Worm (Caenorhabditis elegans) whole organism, late embryonic: Measurements from ENCODE around the gene C27H5.2.
A peak's percentile ranks its signal among the peaks of the same experiment; 100 is the strongest.

Experiments
- C38D4.7 ChIP-seq: fragments of 200-800 bp; sonication (Bioruptor generic); optimal IDR thresholded peaks from 2 replicates; lab custom pipeline; 2018; ENCODE audit warnings: mild to moderate bottlenecking, missing genetic modification characterization, moderate library complexity, missing compliant biosample characterization
- F13H6.1 ChIP-seq: sonication (generic microtip); optimal IDR thresholded peaks from 2 replicates; lab custom pipeline; 2016; ENCODE audit warnings: missing genetic modification characterization, missing compliant biosample characterization
- K09A11.1 ChIP-seq: sonication (generic microtip); optimal IDR thresholded peaks from 2 replicates; lab custom pipeline; 2017; ENCODE audit warnings: antibody characterized with exemption, mild to moderate bottlenecking, missing genetic modification characterization, missing compliant biosample characterization; ENCODE audit not compliant: insufficient read depth
- ceh-19 ChIP-seq: fragments of 200-800 bp; sonication (Bioruptor generic); optimal IDR thresholded peaks from 2 replicates; lab custom pipeline; 2018; ENCODE audit warnings: mild to moderate bottlenecking, missing genetic modification characterization, missing compliant biosample characterization
- ceh-22 ChIP-seq: sonication (generic microtip); optimal IDR thresholded peaks from 2 replicates; lab custom pipeline; 2017; ENCODE audit warnings: missing biosample characterization, missing genetic modification characterization
- ceh-31 ChIP-seq: sonication (generic microtip); optimal IDR thresholded peaks from 2 replicates; lab custom pipeline; 2016; ENCODE audit warnings: missing genetic modification characterization, missing compliant biosample characterization
- ceh-34 ChIP-seq: sonication (generic microtip); optimal IDR thresholded peaks from 2 replicates; lab custom pipeline; 2016; ENCODE audit warnings: mild to moderate bottlenecking, missing genetic modification characterization, missing compliant biosample characterization
- ceh-6 ChIP-seq: fragments of 200-800 bp; sonication (Bioruptor generic); optimal IDR thresholded peaks from 2 replicates; lab custom pipeline; 2018; ENCODE audit warnings: mild to moderate bottlenecking, missing genetic modification characterization, missing compliant biosample characterization
- ceh-9 ChIP-seq: sonication (generic microtip); optimal IDR thresholded peaks from 2 replicates; lab custom pipeline; 2016; ENCODE audit warnings: mild to moderate bottlenecking, missing genetic modification characterization, inconsistent platforms, missing compliant biosample characterization
- dve-1 ChIP-seq: sonication (generic microtip); optimal IDR thresholded peaks from 2 replicates; lab custom pipeline; 2017; ENCODE audit warnings: antibody characterized with exemption, mild to moderate bottlenecking, missing genetic modification characterization, missing compliant biosample characterization
- elt-2 ChIP-seq: sonication (generic microtip); optimal IDR thresholded peaks from 2 replicates; lab custom pipeline; 2016; ENCODE audit warnings: missing genetic modification reagents, missing genetic modification characterization, missing compliant biosample characterization
- eyg-1 ChIP-seq: sonication (generic microtip); optimal IDR thresholded peaks from 2 replicates; lab custom pipeline; 2016; ENCODE audit warnings: missing genotype, missing genetic modification characterization, missing compliant biosample characterization
- fax-1 ChIP-seq: sonication (generic microtip); optimal IDR thresholded peaks from 2 replicates; lab custom pipeline; 2016; ENCODE audit warnings: missing genotype, missing genetic modification characterization, missing compliant biosample characterization
- gmeb-2 ChIP-seq: sonication (generic microtip); optimal IDR thresholded peaks from 2 replicates; lab custom pipeline; 2016; ENCODE audit warnings: missing genetic modification characterization, inconsistent platforms, missing compliant biosample characterization
- hlh-13 ChIP-seq: fragments of 200-800 bp; sonication (Bioruptor generic); optimal IDR thresholded peaks from 2 replicates; lab custom pipeline; 2018; ENCODE audit warnings: mild to moderate bottlenecking, missing genetic modification characterization, missing compliant biosample characterization
- hlh-30 ChIP-seq: sonication (generic microtip); optimal IDR thresholded peaks from 2 replicates; lab custom pipeline; 2017; ENCODE audit warnings: antibody characterized with exemption, missing genetic modification characterization, missing compliant biosample characterization; ENCODE audit not compliant: insufficient read depth
- hlh-6 ChIP-seq: sonication (generic microtip); optimal IDR thresholded peaks from 2 replicates; lab custom pipeline; 2016; ENCODE audit warnings: missing genotype, missing genetic modification characterization, missing compliant biosample characterization
- madf-2 ChIP-seq: sonication (generic microtip); optimal IDR thresholded peaks from 2 replicates; lab custom pipeline; 2017; ENCODE audit warnings: missing genetic modification characterization, missing compliant biosample characterization
- mec-3 ChIP-seq: sonication (generic microtip); optimal IDR thresholded peaks from 2 replicates; lab custom pipeline; 2016; ENCODE audit warnings: borderline replicate concordance, missing genetic modification characterization, missing compliant biosample characterization
- nfya-1 ChIP-seq: sonication (generic microtip); optimal IDR thresholded peaks from 2 replicates; lab custom pipeline; 2017; ENCODE audit warnings: missing genetic modification characterization, mild to moderate bottlenecking, missing compliant biosample characterization, antibody characterized with exemption, moderate library complexity
- nhr-11 ChIP-seq: fragments of 150-350 bp; optimal IDR thresholded peaks from 2 replicates; lab custom pipeline; 2014; ENCODE audit warnings: missing biosample characterization, missing genetic modification characterization
- odd-2 ChIP-seq: sonication (generic microtip); optimal IDR thresholded peaks from 2 replicates; lab custom pipeline; 2017; ENCODE audit warnings: antibody characterized with exemption, mild to moderate bottlenecking, missing genetic modification characterization, missing compliant biosample characterization
- pat-9 ChIP-seq: fragments of 200-800 bp; sonication (Bioruptor generic); optimal IDR thresholded peaks from 2 replicates; lab custom pipeline; 2018; ENCODE audit warnings: mild to moderate bottlenecking, missing genetic modification characterization, moderate library complexity, missing compliant biosample characterization
- pax-1 ChIP-seq: fragments of 150-350 bp; optimal IDR thresholded peaks from 2 replicates; lab custom pipeline; 2014; ENCODE audit warnings: missing biosample characterization, missing genetic modification characterization
- pqm-1 ChIP-seq: sonication (generic microtip); optimal IDR thresholded peaks from 2 replicates; lab custom pipeline; 2016; ENCODE audit warnings: missing genetic modification characterization, missing compliant biosample characterization
- rnt-1 ChIP-seq: sonication (generic microtip); optimal IDR thresholded peaks from 2 replicates; lab custom pipeline; 2016; ENCODE audit warnings: missing genetic modification characterization, missing compliant biosample characterization
- tbx-2 ChIP-seq: sonication (generic microtip); optimal IDR thresholded peaks from 2 replicates; lab custom pipeline; 2016; ENCODE audit warnings: missing genetic modification characterization, missing compliant biosample characterization
- tbx-7 ChIP-seq: sonication (generic microtip); optimal IDR thresholded peaks from 2 replicates; lab custom pipeline; 2016; ENCODE audit warnings: missing genotype, missing genetic modification characterization, missing compliant biosample characterization
- unc-3 ChIP-seq, 2 experiments: fragments of 200-800 bp in 1 of 2; sonication (Bioruptor generic) in 1 of 2; sonication (generic microtip) in 1 of 2; conservative IDR thresholded peaks in 1 of 2; optimal IDR thresholded peaks in 1 of 2; 2 replicates each; pipeline versions ENCODE4 v1.3.6 to Lab custom; 2016 to 2022; ENCODE audit warnings: missing compliant biosample characterization in 2 of 2, missing genetic modification characterization in 2 of 2, missing genetic modification reagents in 1 of 2
- unc-86 ChIP-seq: sonication (generic microtip); optimal IDR thresholded peaks from 2 replicates; lab custom pipeline; 2016; ENCODE audit warnings: missing genetic modification characterization, missing compliant biosample characterization
- zip-5 ChIP-seq: sonication (generic microtip); optimal IDR thresholded peaks from 2 replicates; lab custom pipeline; 2016; ENCODE audit warnings: missing genetic modification characterization, missing compliant biosample characterization
- ztf-16 ChIP-seq: sonication (generic microtip); optimal IDR thresholded peaks from 2 replicates; lab custom pipeline; 2017; ENCODE audit warnings: missing genetic modification characterization, missing compliant biosample characterization

The C27H5.2 gene

ce11 chrII:7153095-7153494 is 2.3 kb upstream of the C27H5.2 start:
- peak; percentile 17 for TF ChIP-seq ceh-6

ce11 chrII:7154711-7155110 is 670 bp upstream of the C27H5.2 start:
- no peak for TF ChIP-seq C38D4.7 (GFP tag; lab: Kevin White, UChicago)

- TF ChIP-seq ceh-9 (tag; lab: Kevin White, UChicago) (no peak), elt-2 (tag; lab: Kevin White, UChicago) (peak; percentile 61)
Measured at ce11 chrII:7157415-7157814, 2.0 kb downstream of the C27H5.2 start.

ce11 chrII:7161512-7161911 is 6.1 kb downstream of the C27H5.2 start, which contains the start of gene C27H5.12:
TSS of gene C27H5.12 (minus strand) at chrII:7161612.
- TF ChIP-seq tbx-2 (tag; lab: Kevin White, UChicago) (no peak), F13H6.1 (no peak), dve-1 (tag; lab: Kevin White, UChicago) (no peak), unc-3 (GFP tag; conservative IDR thresholded peaks at IDR 0.05; lab: Robert Waterston, UW) (no peak), unc-3 (tag; optimal IDR thresholded peaks at IDR 0.05; lab: Kevin White, UChicago) (no peak), pqm-1 (no peak)
- TF ChIP-seq, all 69 proteins: peak for 0

DNA sequence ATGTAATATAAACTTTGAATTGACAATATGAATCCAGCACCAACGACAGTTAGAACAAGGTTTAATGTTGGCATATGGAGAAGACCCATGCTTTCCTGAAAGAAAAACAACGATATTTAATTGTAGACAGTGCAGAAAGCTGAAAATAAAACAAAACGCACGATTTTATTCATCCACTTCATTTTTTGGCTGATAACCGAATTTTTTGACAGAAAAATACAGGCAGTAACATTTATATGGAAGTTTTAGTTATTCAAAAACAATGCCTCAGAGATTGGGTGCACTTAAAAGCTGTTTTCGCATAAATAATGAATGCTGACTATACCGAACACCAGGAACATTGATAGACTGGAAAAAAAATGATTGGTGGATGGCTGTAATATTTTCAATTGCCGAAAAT is 10.4 kb downstream of the C27H5.2 start, which contains the start of gene mfsd-13.2:
TSS of gene mfsd-13.2 (minus strand) at position 101 of the 400 bp plus-strand sequence.
- TF ChIP-seq nhr-11 (tag; lab: Kevin White, UChicago) (no peak), ceh-22 (tag; lab: Kevin White, UChicago) (no peak), madf-2 (tag; lab: Kevin White, UChicago) (no peak), eyg-1 (tag; lab: Kevin White, UChicago) (no peak), ztf-16 (tag; lab: Kevin White, UChicago) (no peak), odd-2 (no peak), K09A11.1 (no peak), hlh-13 (GFP tag; lab: Kevin White, UChicago) (no peak), nfya-1 (no peak), ceh-9 (tag; lab: Kevin White, UChicago) (no peak), ceh-31 (no peak), ceh-34 (tag; lab: Kevin White, UChicago) (no peak)

DNA sequence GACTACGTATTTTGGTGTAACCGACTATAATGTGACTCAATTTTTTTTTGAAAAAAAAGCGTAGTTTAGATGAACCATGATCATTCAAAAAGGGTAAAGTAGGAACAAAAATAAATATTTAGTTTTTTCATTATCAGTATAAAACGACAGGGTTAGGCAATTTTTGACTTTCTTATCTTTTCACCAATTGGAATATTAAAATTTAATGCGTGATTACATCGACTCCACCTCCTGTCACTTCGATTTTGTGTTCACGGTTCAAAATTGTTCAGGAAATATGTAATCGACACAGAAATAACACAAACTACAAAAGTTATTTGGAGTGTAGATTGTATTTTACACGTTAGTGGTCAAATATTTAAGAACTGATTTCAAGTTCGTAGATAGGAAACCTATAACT is 11.4 kb downstream of the C27H5.2 start:
- TF ChIP-seq odd-2 (no peak), hlh-6 (tag; lab: Kevin White, UChicago) (no peak), nfya-1 (no peak), rnt-1 (tag; lab: Kevin White, UChicago) (no peak), hlh-30 (tag; lab: Kevin White, UChicago) (no peak), gmeb-2 (tag; lab: Kevin White, UChicago) (no peak), zip-5 (tag; lab: Kevin White, UChicago) (no peak), unc-86 (tag; lab: Kevin White, UChicago) (no peak), pax-1 (tag; lab: Kevin White, UChicago) (no peak), tbx-7 (tag; lab: Kevin White, UChicago) (no peak), pat-9 (no peak), fax-1 (no peak)

ce11 chrII:7168712-7169111 is 13.3 kb downstream of the C27H5.2 start, which contains the start of gene col-36:
TSS of gene col-36 (minus strand) at chrII:7168812.
- TF ChIP-seq mec-3 (tag; lab: Kevin White, UChicago) (no peak), tbx-7 (tag; lab: Kevin White, UChicago) (no peak), ceh-19 (GFP tag; lab: Kevin White, UChicago) (no peak)
